Fruit fly (Drosophila melanogaster) whole organism, wandering third instar larva: ENCODE data around the gene CG31784.

Experiments
- Abd-B ChIP-seq: fragments of >200 bp; optimal IDR thresholded peaks from 2 replicates; lab custom pipeline; 2017; ENCODE audit warnings: missing biosample characterization, missing genetic modification characterization
- CG9705 ChIP-seq: fragments of 200-800 bp; sonication (Bioruptor generic); optimal IDR thresholded peaks from 2 replicates; lab custom pipeline; 2018; ENCODE audit warnings: missing biosample characterization, mild to moderate bottlenecking, missing genetic modification characterization
- CrebA ChIP-seq: fragments of 200-800 bp; sonication (Bioruptor generic); optimal IDR thresholded peaks from 2 replicates; lab custom pipeline; 2016; ENCODE audit warnings: missing biosample characterization, mild to moderate bottlenecking, missing genetic modification characterization, borderline replicate concordance
- Dfd ChIP-seq: fragments of >200 bp; optimal IDR thresholded peaks from 2 replicates; lab custom pipeline; 2017; ENCODE audit warnings: missing biosample characterization, missing genetic modification characterization
- GATAd ChIP-seq: sonication (Bioruptor generic); optimal IDR thresholded peaks from 2 replicates; lab custom pipeline; 2016; ENCODE audit warnings: missing biosample characterization, missing genetic modification characterization
- HLH106 ChIP-seq: fragments of 200-800 bp; optimal IDR thresholded peaks from 3 replicates; lab custom pipeline; 2019; ENCODE audit warnings: missing biosample characterization, mild to moderate bottlenecking, missing genetic modification characterization, moderate library complexity
- Hnf4 ChIP-seq: fragments of 200-800 bp; sonication (Bioruptor generic); optimal IDR thresholded peaks from 2 replicates; lab custom pipeline; 2016; ENCODE audit warnings: missing biosample characterization, mild to moderate bottlenecking, missing genetic modification characterization
- Hr78 ChIP-seq: fragments of >200 bp; optimal IDR thresholded peaks from 2 replicates; lab custom pipeline; 2017; ENCODE audit warnings: missing biosample characterization, missing genetic modification characterization
- Hr83 ChIP-seq: fragments of 200-300 bp; sonication (Bioruptor generic); optimal IDR thresholded peaks from 2 replicates; lab custom pipeline; 2016; ENCODE audit warnings: missing biosample characterization, mild to moderate bottlenecking, missing genetic modification characterization, moderate library complexity; ENCODE audit not compliant: poor library complexity, severe bottlenecking
- Jra ChIP-seq: sonication (Bioruptor generic); optimal IDR thresholded peaks from 2 replicates; lab custom pipeline; 2016; ENCODE audit warnings: missing biosample characterization, missing genetic modification characterization
- Mio ChIP-seq: sonication (Bioruptor generic); optimal IDR thresholded peaks from 2 replicates; lab custom pipeline; 2016; ENCODE audit warnings: missing biosample characterization, missing genetic modification characterization
- Myc ChIP-seq: fragments of >200 bp; optimal IDR thresholded peaks from 2 replicates; lab custom pipeline; 2017
- OdsH ChIP-seq: fragments of 200-800 bp; sonication (Bioruptor generic); optimal IDR thresholded peaks from 2 replicates; lab custom pipeline; 2016; ENCODE audit warnings: missing biosample characterization, mild to moderate bottlenecking, missing genetic modification characterization
- Rel ChIP-seq, 2 experiments: fragments of 200-800 bp; sonication (Bioruptor generic) in 1 of 2; optimal IDR thresholded peaks; 2 replicates in 1 of 2; 3 replicates in 1 of 2; lab custom pipeline; 2016 to 2019; ENCODE audit warnings: mild to moderate bottlenecking in 2 of 2, missing biosample characterization in 2 of 2, missing genetic modification characterization in 2 of 2, moderate library complexity in 1 of 2
- Sp1 ChIP-seq: fragments of 200-800 bp; sonication (Bioruptor generic); optimal IDR thresholded peaks from 3 replicates; lab custom pipeline; 2019; ENCODE audit warnings: missing biosample characterization, mild to moderate bottlenecking, missing genetic modification characterization, moderate library complexity
- Vsx2 ChIP-seq: fragments of 200-300, 225-300 bp; sonication (Bioruptor generic); optimal IDR thresholded peaks from 2 replicates; lab custom pipeline; 2018; ENCODE audit warnings: missing biosample characterization, missing genetic modification characterization; ENCODE audit not compliant: partially characterized antibody
- br ChIP-seq: fragments of 200-800 bp; sonication (Bioruptor generic); optimal IDR thresholded peaks from 2 replicates; lab custom pipeline; 2016; ENCODE audit warnings: missing biosample characterization, missing genetic modification characterization
- dl ChIP-seq, 2 experiments: fragments of 175-275, 200-275 bp in 1 of 2; fragments of 200-275 bp in 1 of 2; sonication (Bioruptor generic); optimal IDR thresholded peaks; lab custom pipeline; 2018; ENCODE audit warnings: mild to moderate bottlenecking in 2 of 2, missing biosample characterization in 2 of 2, missing genetic modification characterization in 2 of 2, moderate library complexity in 2 of 2; ENCODE audit not compliant: partially characterized antibody in 2 of 2, insufficient read depth in 1 of 2
- dmrt93B ChIP-seq: fragments of 200-800 bp; sonication (Bioruptor generic); optimal IDR thresholded peaks from 2 replicates; lab custom pipeline; 2018; ENCODE audit warnings: missing biosample characterization, mild to moderate bottlenecking, missing genetic modification characterization
- dsf ChIP-seq: sonication (Bioruptor generic); optimal IDR thresholded peaks from 2 replicates; lab custom pipeline; 2016; ENCODE audit warnings: missing biosample characterization, missing genetic modification characterization, borderline replicate concordance
- ey ChIP-seq: fragments of 200-800 bp; sonication (Bioruptor generic); optimal IDR thresholded peaks from 2 replicates; lab custom pipeline; 2016; ENCODE audit warnings: missing biosample characterization, missing genetic modification characterization
- foxo ChIP-seq, 2 experiments: fragments of 200-800 bp; sonication (Bioruptor generic); optimal IDR thresholded peaks; 2 replicates in 1 of 2; 3 replicates in 1 of 2; lab custom pipeline; 2016 to 2017; ENCODE audit warnings: missing biosample characterization in 2 of 2, missing genetic modification characterization in 2 of 2
- fru ChIP-seq: fragments of 200-800 bp; sonication (Bioruptor generic); optimal IDR thresholded peaks from 3 replicates; lab custom pipeline; 2016; ENCODE audit warnings: missing biosample characterization, mild to moderate bottlenecking, missing genetic modification characterization
- h ChIP-seq: fragments of 200-800 bp; sonication (Bioruptor generic); optimal IDR thresholded peaks from 3 replicates; lab custom pipeline; 2016; ENCODE audit warnings: missing biosample characterization, mild to moderate bottlenecking, missing genetic modification characterization
- jim ChIP-seq: fragments of 175-275, 200-325 bp; sonication (Bioruptor generic); optimal IDR thresholded peaks from 2 replicates; lab custom pipeline; 2016; ENCODE audit warnings: missing biosample characterization, mild to moderate bottlenecking, missing genetic modification characterization
- lola ChIP-seq: fragments of >200 bp; optimal IDR thresholded peaks from 2 replicates; lab custom pipeline; 2017; ENCODE audit warnings: missing biosample characterization, missing genetic modification characterization
- pan ChIP-seq: fragments of >200 bp; optimal IDR thresholded peaks from 2 replicates; lab custom pipeline; 2017
- psq ChIP-seq: fragments of 200-800 bp; sonication (Bioruptor generic); optimal IDR thresholded peaks from 3 replicates; lab custom pipeline; 2017; ENCODE audit warnings: missing biosample characterization, mild to moderate bottlenecking, missing genetic modification characterization, moderate library complexity
- rgr ChIP-seq: fragments of 200-800 bp; sonication (Bioruptor generic); optimal IDR thresholded peaks from 3 replicates; lab custom pipeline; 2016; ENCODE audit warnings: missing biosample characterization, mild to moderate bottlenecking, missing genetic modification characterization
- sage ChIP-seq: fragments of 200-800 bp; sonication (Bioruptor generic); optimal IDR thresholded peaks from 2 replicates; lab custom pipeline; 2016; ENCODE audit warnings: missing biosample characterization, mild to moderate bottlenecking, missing genetic modification characterization
- tai ChIP-seq: sonication (Bioruptor generic); optimal IDR thresholded peaks from 2 replicates; lab custom pipeline; 2016; ENCODE audit warnings: missing biosample characterization, missing genetic modification characterization
- usp ChIP-seq: fragments of >200 bp; optimal IDR thresholded peaks from 2 replicates; lab custom pipeline; 2017; ENCODE audit warnings: missing biosample characterization, missing genetic modification characterization

The CG31784 gene

dm6 chr2L:17125861-17126260 lies at the start of gene CG31784:
CG31784 (minus strand) TSS chr2L:17125961.
- no peak for TF ChIP-seq Hnf4
- no peak for TF ChIP-seq Jra (GFP tag; lab: Kevin White, UChicago)
- no peak for TF ChIP-seq Rel (GFP tag; optimal IDR thresholded peaks at IDR 0.05; lab: Kevin White, UChicago)
- no peak for TF ChIP-seq Rel (tag; optimal IDR thresholded peaks at IDR 0.05; lab: Kevin White, UChicago)
- TF ChIP-seq foxo (GFP tag; optimal IDR thresholded peaks at IDR 0.05; lab: Kevin White, UChicago): no peak
- no peak for TF ChIP-seq usp (GFP tag; lab: Kevin White, UChicago)
- TF ChIP-seq OdsH (GFP tag; lab: Kevin White, UChicago): no peak
- no peak for TF ChIP-seq br (GFP tag; lab: Kevin White, UChicago)
- TF ChIP-seq Myc (lab: Kevin White, UChicago): no peak
- TF ChIP-seq psq (GFP tag; lab: Kevin White, UChicago): no peak
- TF ChIP-seq rgr (GFP tag; lab: Kevin White, UChicago): no peak
- no peak for TF ChIP-seq CG9705 (GFP tag; lab: Kevin White, UChicago)
- TF ChIP-seq Hr83: no peak
- TF ChIP-seq GATAd (GFP tag; lab: Kevin White, UChicago): no peak
- TF ChIP-seq tai (GFP tag; lab: Kevin White, UChicago): no peak
- TF ChIP-seq CrebA (GFP tag; lab: Kevin White, UChicago): no peak
- no peak for TF ChIP-seq lola (GFP tag; lab: Kevin White, UChicago)
- no peak for TF ChIP-seq Abd-B
- TF ChIP-seq dl (GFP tag; optimal IDR thresholded peaks at IDR 0.05; lab: Kevin White, UChicago; ENCODE audit: insufficient read depth in 1 of 2, partially characterized antibody in 2 of 2): no peak

dm6 chr2L:17173181-17173580 lies 47.4 kb upstream of the CG31784 start, which contains the start of gene CG34169:
CG34169 (plus strand) TSS chr2L:17173481.
- TF ChIP-seq Dfd (GFP tag; lab: Kevin White, UChicago): no peak
- TF ChIP-seq rgr (GFP tag; lab: Kevin White, UChicago): no peak
- TF ChIP-seq dsf (GFP tag; lab: Kevin White, UChicago): no peak
- TF ChIP-seq fru: no peak
- TF ChIP-seq br (GFP tag; lab: Kevin White, UChicago): no peak
- no peak for TF ChIP-seq Rel (GFP tag; optimal IDR thresholded peaks at IDR 0.05; lab: Kevin White, UChicago)
- no peak for TF ChIP-seq Rel (tag; optimal IDR thresholded peaks at IDR 0.05; lab: Kevin White, UChicago)
- TF ChIP-seq, all 38 proteins: peak for 0

- no peak for TF ChIP-seq Sp1
- no peak for TF ChIP-seq lola (GFP tag; lab: Kevin White, UChicago)
- no peak for TF ChIP-seq pan
- no peak for TF ChIP-seq Dfd (GFP tag; lab: Kevin White, UChicago)
- TF ChIP-seq Hr78 (GFP tag; lab: Kevin White, UChicago): no peak
Measured at dm6 chr2L:17163344-17163743, 37.6 kb upstream of the CG31784 start.

DNA sequence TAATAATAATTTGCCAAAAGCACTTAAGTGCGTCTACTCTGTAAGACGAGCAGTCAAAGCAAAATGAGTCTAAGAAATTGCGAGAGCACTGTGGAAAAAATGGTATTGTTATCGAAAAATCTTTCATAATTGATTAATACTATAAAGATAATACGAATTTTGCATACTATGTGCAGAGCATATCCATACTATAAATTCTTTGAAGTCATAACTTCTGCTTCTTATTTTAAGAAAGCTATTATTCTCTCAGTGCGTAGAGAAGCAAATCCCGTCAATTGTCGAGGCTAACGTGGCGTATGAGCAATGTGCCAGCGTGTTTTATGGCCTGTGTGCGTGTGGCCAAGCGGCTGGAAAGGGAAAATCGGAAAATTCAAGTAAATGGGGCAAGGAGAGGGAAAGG lies 33.9 kb upstream of the CG31784 start:
- TF ChIP-seq psq (GFP tag; lab: Kevin White, UChicago) (no peak), Hnf4 (no peak), sage (GFP tag; lab: Kevin White, UChicago) (no peak), dmrt93B (no peak), Sp1 (no peak), GATAd (GFP tag; lab: Kevin White, UChicago) (no peak), Hr83 (no peak), Rel (GFP tag; optimal IDR thresholded peaks at IDR 0.05; lab: Kevin White, UChicago) (no peak), Rel (tag; optimal IDR thresholded peaks at IDR 0.05; lab: Kevin White, UChicago) (no peak), Hr78 (GFP tag; lab: Kevin White, UChicago) (no peak), rgr (GFP tag; lab: Kevin White, UChicago) (no peak), usp (GFP tag; lab: Kevin White, UChicago) (no peak), Jra (GFP tag; lab: Kevin White, UChicago) (no peak)

dm6 chr2L:17130795-17131194 lies 5.0 kb upstream of the CG31784 start, which contains the start of the genes CG34106 and beat-IIIa:
CG34106 (plus strand) TSS chr2L:17131024.
beat-IIIa (plus strand) TSS chr2L:17131024.
- no peak for TF ChIP-seq Vsx2 (GFP tag; lab: Kevin White, UChicago)
- no peak for TF ChIP-seq Mio
- no peak for TF ChIP-seq h
- no peak for TF ChIP-seq sage (GFP tag; lab: Kevin White, UChicago)
- no peak for TF ChIP-seq OdsH (GFP tag; lab: Kevin White, UChicago)
- no peak for TF ChIP-seq GATAd (GFP tag; lab: Kevin White, UChicago)
- TF ChIP-seq CrebA (GFP tag; lab: Kevin White, UChicago): no peak
- no peak for TF ChIP-seq fru
- TF ChIP-seq ey: no peak
- TF ChIP-seq Myc (lab: Kevin White, UChicago): no peak
- no peak for TF ChIP-seq HLH106 (tag; lab: Kevin White, UChicago)
- no peak for TF ChIP-seq Rel (GFP tag; optimal IDR thresholded peaks at IDR 0.05; lab: Kevin White, UChicago)
- no peak for TF ChIP-seq Rel (tag; optimal IDR thresholded peaks at IDR 0.05; lab: Kevin White, UChicago)
- TF ChIP-seq jim (GFP tag; lab: Kevin White, UChicago): no peak
- no peak for TF ChIP-seq dsf (GFP tag; lab: Kevin White, UChicago)
- no peak for TF ChIP-seq Dfd (GFP tag; lab: Kevin White, UChicago)
- no peak for TF ChIP-seq Abd-B
- no peak for TF ChIP-seq rgr (GFP tag; lab: Kevin White, UChicago)
